Worm (Caenorhabditis elegans) whole organism, midembryonic: Measurements from ENCODE around the gene K11H3.2.

ENCODE experiments used
- T22C8.4 ChIP-seq: fragments of 200-800 bp; sonication (Bioruptor generic); IDR thresholded peaks from 2 replicates; pipeline ENCODE4 v1.3.6; 2022; ENCODE audit warnings: missing genetic modification characterization, missing compliant biosample characterization
- ztf-23 ChIP-seq: fragments of 200-800 bp; sonication (Bioruptor generic); IDR thresholded peaks from 2 replicates; pipeline ENCODE4 v1.3.6; 2022; ENCODE audit warnings: missing genetic modification reagents, missing genetic modification characterization, missing compliant biosample characterization

ce11 chrIII:9823748-9824147, 22.4 kb upstream of the K11H3.2 start:
- TF ChIP-seq ztf-23 (GFP tag; lab: Robert Waterston, UW) (no peak), T22C8.4 (GFP tag; lab: Robert Waterston, UW) (no peak)
